Fruit fly (Drosophila melanogaster) whole organism, prepupa: ENCODE measurements around the gene rdx.

Source experiments
- Blimp-1 ChIP-seq: fragments of 200-800 bp; sonication (Bioruptor generic); optimal IDR thresholded peaks from 3 replicates; lab custom pipeline; 2017; ENCODE audit warnings: missing biosample characterization, missing genetic modification characterization, mild to moderate bottlenecking, moderate library complexity, missing genetic modification reagents
- CG10631 ChIP-seq: fragments of 200-800 bp; sonication (Bioruptor generic); optimal IDR thresholded peaks from 2 replicates; lab custom pipeline; 2016; ENCODE audit warnings: missing biosample characterization, missing genetic modification characterization
- CG10669 ChIP-seq: fragments of 200-800 bp; sonication (Bioruptor generic); optimal IDR thresholded peaks from 3 replicates; lab custom pipeline; 2018; ENCODE audit warnings: missing biosample characterization, mild to moderate bottlenecking, missing genetic modification characterization, moderate library complexity
- CG11294 ChIP-seq: fragments of 200-800 bp; sonication (Bioruptor generic); IDR thresholded peaks from 2 replicates; pipeline ENCODE4 v1.3.6; 2022; ENCODE audit warnings: missing biosample characterization, missing genetic modification characterization
- CG11762 ChIP-seq: fragments of 200-800 bp; sonication (Bioruptor generic); optimal IDR thresholded peaks from 3 replicates; lab custom pipeline; 2016; ENCODE audit warnings: missing biosample characterization, missing genetic modification characterization; ENCODE audit not compliant: insufficient read depth
- CG11902 ChIP-seq: fragments of 200-800 bp; sonication (Bioruptor generic); optimal IDR thresholded peaks from 3 replicates; lab custom pipeline; 2016; ENCODE audit warnings: missing biosample characterization, missing genetic modification characterization
- CG15336 ChIP-seq: fragments of 200-800 bp; sonication (Bioruptor generic); IDR thresholded peaks from 2 replicates; pipeline ENCODE4 v1.3.6; 2022; ENCODE audit warnings: missing biosample characterization, missing genetic modification characterization
- CG1621 ChIP-seq: fragments of 200-800 bp; sonication (Bioruptor generic); optimal IDR thresholded peaks from 3 replicates; lab custom pipeline; 2018; ENCODE audit warnings: missing biosample characterization, mild to moderate bottlenecking, missing genetic modification characterization
- CG16779 ChIP-seq: fragments of 200-800 bp; sonication (Bioruptor generic); optimal IDR thresholded peaks from 3 replicates; lab custom pipeline; 2017; ENCODE audit warnings: missing biosample characterization, mild to moderate bottlenecking, missing genetic modification characterization
- CG3032 ChIP-seq: fragments of 200-800 bp; optimal IDR thresholded peaks from 2 replicates; lab custom pipeline; 2019; ENCODE audit warnings: missing biosample characterization, mild to moderate bottlenecking, missing genetic modification characterization, moderate library complexity
- CG31627 ChIP-seq: fragments of 200-800 bp; sonication (Bioruptor generic); optimal IDR thresholded peaks from 3 replicates; lab custom pipeline; 2016; ENCODE audit warnings: missing biosample characterization, missing genetic modification characterization
- CG32006 ChIP-seq: fragments of 200-800 bp; sonication (Bioruptor generic); optimal IDR thresholded peaks from 3 replicates; lab custom pipeline; 2017; ENCODE audit warnings: missing biosample characterization, mild to moderate bottlenecking, missing genetic modification characterization
- CG4318 ChIP-seq: fragments of 200-800 bp; sonication (Bioruptor generic); optimal IDR thresholded peaks from 3 replicates; lab custom pipeline; 2017; ENCODE audit warnings: missing biosample characterization, mild to moderate bottlenecking, missing genetic modification characterization
- CG6163 ChIP-seq: fragments of 200-800 bp; sonication (Bioruptor generic); IDR thresholded peaks from 3 replicates; pipeline ENCODE4 v1.3.6; 2022; ENCODE audit warnings: missing biosample characterization, missing genetic modification characterization
- CG6276 ChIP-seq: fragments of 200-800 bp; sonication (Bioruptor generic); optimal IDR thresholded peaks from 2 replicates; lab custom pipeline; 2017; ENCODE audit warnings: missing biosample characterization, mild to moderate bottlenecking, missing genetic modification characterization
- CG6792 ChIP-seq: fragments of 200-800 bp; sonication (Bioruptor generic); optimal IDR thresholded peaks from 3 replicates; lab custom pipeline; 2016; ENCODE audit warnings: missing biosample characterization, missing genetic modification characterization
- CG6808 ChIP-seq: fragments of 200-800 bp; sonication (Bioruptor generic); optimal IDR thresholded peaks from 3 replicates; lab custom pipeline; 2017; ENCODE audit warnings: missing biosample characterization, missing genetic modification characterization, mild to moderate bottlenecking, moderate library complexity, missing genetic modification reagents
- CG6854 ChIP-seq: fragments of 200-800 bp; sonication (Bioruptor generic); optimal IDR thresholded peaks from 2 replicates; lab custom pipeline; 2017; ENCODE audit warnings: missing biosample characterization, mild to moderate bottlenecking, missing genetic modification characterization
- CG7368 ChIP-seq: fragments of 200-800 bp; sonication (Bioruptor generic); optimal IDR thresholded peaks from 3 replicates; lab custom pipeline; 2016; ENCODE audit warnings: missing biosample characterization, missing genetic modification characterization
- CG8119 ChIP-seq: fragments of 200-800 bp; sonication (Bioruptor generic); IDR thresholded peaks from 3 replicates; pipeline ENCODE4 v1.3.6; 2022; ENCODE audit warnings: missing biosample characterization, missing genetic modification characterization
- CG8632 ChIP-seq: fragments of 200-800 bp; sonication (Bioruptor generic); optimal IDR thresholded peaks from 3 replicates; lab custom pipeline; 2016; ENCODE audit warnings: missing biosample characterization, missing genetic modification characterization
- Eip75B ChIP-seq: fragments of 200-800 bp; sonication (Bioruptor generic); optimal IDR thresholded peaks from 3 replicates; lab custom pipeline; 2016; ENCODE audit warnings: missing biosample characterization, missing genetic modification characterization
- Eip78C ChIP-seq: fragments of 200-800 bp; sonication (Bioruptor generic); peaks from one replicate; lab custom pipeline; 2016; ENCODE audit warnings: missing biosample characterization, missing genetic modification characterization
- Eip93F ChIP-seq: fragments of 200-800 bp; sonication (Bioruptor generic); optimal IDR thresholded peaks from 2 replicates; lab custom pipeline; 2016; ENCODE audit warnings: missing biosample characterization, mild to moderate bottlenecking, missing genetic modification characterization
- Ets21C ChIP-seq: fragments of 200-800 bp; sonication (Bioruptor generic); optimal IDR thresholded peaks from 3 replicates; lab custom pipeline; 2016; ENCODE audit warnings: missing biosample characterization, missing genetic modification characterization
- Ets96B ChIP-seq: fragments of 200-800 bp; optimal IDR thresholded peaks from 2 replicates; lab custom pipeline; 2019; ENCODE audit warnings: missing biosample characterization, mild to moderate bottlenecking, missing genetic modification characterization, moderate library complexity
- Hr39 ChIP-seq: fragments of 200-800 bp; sonication (Bioruptor generic); optimal IDR thresholded peaks from 2 replicates; lab custom pipeline; 2016; ENCODE audit warnings: missing biosample characterization, missing genetic modification characterization
- Hr4 ChIP-seq: fragments of 200-800 bp; sonication (Bioruptor generic); optimal IDR thresholded peaks from 3 replicates; lab custom pipeline; 2016; ENCODE audit warnings: missing biosample characterization, missing genetic modification characterization
- Lpt ChIP-seq: fragments of 200-800 bp; sonication (Bioruptor generic); optimal IDR thresholded peaks from 3 replicates; lab custom pipeline; 2016; ENCODE audit warnings: missing biosample characterization, missing genetic modification characterization
- Met ChIP-seq: fragments of 200-800 bp; sonication (Bioruptor generic); optimal IDR thresholded peaks from 3 replicates; lab custom pipeline; 2016; ENCODE audit warnings: missing biosample characterization, missing genetic modification characterization
- OdsH ChIP-seq: fragments of 200-800 bp; sonication (Bioruptor generic); optimal IDR thresholded peaks from 3 replicates; lab custom pipeline; 2016; ENCODE audit warnings: missing biosample characterization, missing genetic modification characterization
- Smox ChIP-seq: fragments of 200-800 bp; sonication (Bioruptor generic); optimal IDR thresholded peaks from 3 replicates; lab custom pipeline; 2016; ENCODE audit warnings: missing biosample characterization, missing genetic modification characterization
- Sox102F ChIP-seq: fragments of 200-800 bp; sonication (Bioruptor generic); optimal IDR thresholded peaks from 2 replicates; lab custom pipeline; 2016; ENCODE audit warnings: missing biosample characterization, mild to moderate bottlenecking, missing genetic modification characterization
- Sox14 ChIP-seq: fragments of 200-800 bp; sonication (Bioruptor generic); optimal IDR thresholded peaks from 3 replicates; lab custom pipeline; 2016; ENCODE audit warnings: missing biosample characterization, missing genetic modification characterization
- Sox15 ChIP-seq: fragments of 200-800 bp; sonication (Bioruptor generic); optimal IDR thresholded peaks from 3 replicates; lab custom pipeline; 2016; ENCODE audit warnings: missing biosample characterization, missing genetic modification characterization
- achi ChIP-seq: fragments of 200-800 bp; sonication (Bioruptor generic); optimal IDR thresholded peaks from 3 replicates; lab custom pipeline; 2016; ENCODE audit warnings: missing biosample characterization, missing genetic modification characterization
- acj6 ChIP-seq: fragments of 200-800 bp; sonication (Bioruptor generic); optimal IDR thresholded peaks from 3 replicates; lab custom pipeline; 2016; ENCODE audit warnings: missing biosample characterization, missing genetic modification characterization
- cyc ChIP-seq: fragments of 200-800 bp; sonication (Bioruptor generic); optimal IDR thresholded peaks from 3 replicates; lab custom pipeline; 2016; ENCODE audit warnings: missing biosample characterization, missing genetic modification characterization
- dac ChIP-seq: fragments of 200-800 bp; sonication (Bioruptor generic); optimal IDR thresholded peaks from 2 replicates; lab custom pipeline; 2017; ENCODE audit warnings: missing biosample characterization, mild to moderate bottlenecking, missing genetic modification characterization
- dsx ChIP-seq: fragments of 200-800 bp; optimal IDR thresholded peaks from 3 replicates; lab custom pipeline; 2019; ENCODE audit warnings: missing biosample characterization, mild to moderate bottlenecking, missing genetic modification characterization, moderate library complexity; ENCODE audit not compliant: poor library complexity, severe bottlenecking
- eg ChIP-seq: fragments of 200-800 bp; sonication (Bioruptor generic); IDR thresholded peaks from 3 replicates; pipeline ENCODE4 v1.3.6; 2022; ENCODE audit warnings: missing biosample characterization, missing genetic modification characterization
- esn ChIP-seq: fragments of 200-800 bp; sonication (Bioruptor generic); optimal IDR thresholded peaks from 2 replicates; lab custom pipeline; 2016; ENCODE audit warnings: missing biosample characterization, mild to moderate bottlenecking, missing genetic modification characterization, moderate library complexity
- fd59A ChIP-seq: fragments of 200-800 bp; sonication (Bioruptor generic); optimal IDR thresholded peaks from 2 replicates; lab custom pipeline; 2017; ENCODE audit warnings: missing biosample characterization, mild to moderate bottlenecking, missing genetic modification characterization, missing genetic modification reagents
- fd85E ChIP-seq: fragments of 200-800 bp; sonication (Bioruptor generic); optimal IDR thresholded peaks from 3 replicates; lab custom pipeline; 2016; ENCODE audit warnings: missing biosample characterization, missing genetic modification characterization
- fkh ChIP-seq: fragments of 200-800 bp; sonication (Bioruptor generic); optimal IDR thresholded peaks from 3 replicates; lab custom pipeline; 2017; ENCODE audit warnings: missing biosample characterization, mild to moderate bottlenecking, missing genetic modification characterization, moderate library complexity
- lz ChIP-seq: fragments of 200-800 bp; sonication (Bioruptor generic); optimal IDR thresholded peaks from 3 replicates; lab custom pipeline; 2016; ENCODE audit warnings: missing biosample characterization, missing genetic modification characterization
- net ChIP-seq: fragments of 200-800 bp; sonication (Bioruptor generic); optimal IDR thresholded peaks from 3 replicates; lab custom pipeline; 2016; ENCODE audit warnings: missing biosample characterization, missing genetic modification characterization
- pdm3 ChIP-seq: fragments of 200-800 bp; sonication (Bioruptor generic); optimal IDR thresholded peaks from 3 replicates; lab custom pipeline; 2016; ENCODE audit warnings: missing biosample characterization, missing genetic modification characterization
- salr ChIP-seq, 2 experiments: fragments of 200-800 bp; sonication (Bioruptor generic); optimal IDR thresholded peaks; 3 replicates each; lab custom pipeline; 2016 to 2018; ENCODE audit warnings: missing biosample characterization in 2 of 2, missing genetic modification characterization in 2 of 2, mild to moderate bottlenecking in 1 of 2
- spab ChIP-seq: fragments of 200-800 bp; sonication (Bioruptor generic); optimal IDR thresholded peaks from 2 replicates; lab custom pipeline; 2017; ENCODE audit warnings: missing biosample characterization, mild to moderate bottlenecking, missing genetic modification characterization, missing genetic modification reagents
- ss ChIP-seq, 2 experiments: fragments of 200-800 bp; sonication (Bioruptor generic); optimal IDR thresholded peaks; 2 replicates in 1 of 2; 3 replicates in 1 of 2; lab custom pipeline; 2017 to 2018; ENCODE audit warnings: mild to moderate bottlenecking in 2 of 2, missing biosample characterization in 2 of 2, missing genetic modification characterization in 2 of 2, moderate library complexity in 1 of 2
- topi ChIP-seq: fragments of 200-800 bp; sonication (Bioruptor generic); optimal IDR thresholded peaks from 3 replicates; lab custom pipeline; 2016; ENCODE audit warnings: missing biosample characterization, missing genetic modification characterization

Gene rdx

dm6 chr3R:13941390-13941789 is 90.5 kb downstream of the rdx start:
- TF ChIP-seq spab (GFP tag; lab: Kevin White, UChicago) (peak; percentile 61), pdm3 (GFP tag; lab: Kevin White, UChicago) (peak; percentile 37), CG11902 (GFP tag; lab: Kevin White, UChicago) (peak; percentile 29), topi (peak; percentile 75), CG7368 (GFP tag; lab: Kevin White, UChicago) (no peak), salr (GFP tag; optimal IDR thresholded peaks at IDR 0.05; lab: Kevin White, UChicago) (no peak), Ets21C (GFP tag; lab: Kevin White, UChicago) (peak; percentile 36), CG31627 (GFP tag; lab: Kevin White, UChicago) (peak; percentile 59), net (peak; percentile 45), Smox (peak; percentile 70), Hr39 (GFP tag; lab: Kevin White, UChicago) (peak; percentile 60), fd59A (GFP tag; lab: Kevin White, UChicago) (peak; percentile 57), Hr4 (no peak), Lpt (GFP tag; lab: Kevin White, UChicago) (no peak), esn (GFP tag; lab: Kevin White, UChicago) (peak; percentile 80), CG11294 (GFP tag; lab: Robert Waterston, UW) (no peak), Eip78C (GFP tag; lab: Kevin White, UChicago) (peak; percentile 89), CG15336 (GFP tag; lab: Robert Waterston, UW) (no peak), Met (peak; percentile 67), CG4318 (GFP tag; lab: Kevin White, UChicago) (no peak), lz (GFP tag; lab: Kevin White, UChicago) (peak; percentile 67), Sox15 (peak; percentile 30), Blimp-1 (GFP tag; lab: Kevin White, UChicago) (peak; percentile 19), cyc (GFP tag; lab: Kevin White, UChicago) (peak; percentile 63), CG8632 (GFP tag; lab: Kevin White, UChicago) (peak; percentile 59), dac (no peak), CG32006 (no peak), CG10669 (GFP tag; lab: Kevin White, UChicago) (peak; percentile 55), dsx (GFP tag; lab: Kevin White, UChicago) (peak; percentile 41), CG6792 (GFP tag; lab: Kevin White, UChicago) (peak; percentile 38), Sox102F (peak; percentile 77), Eip75B (GFP tag; lab: Kevin White, UChicago) (peak; percentile 62), CG6854 (GFP tag; lab: Kevin White, UChicago) (no peak), CG6276 (GFP tag; lab: Kevin White, UChicago) (no peak), CG16779 (tag; lab: Kevin White, UChicago) (no peak), CG6808 (GFP tag; lab: Kevin White, UChicago) (peak; percentile 66), ss (GFP tag; optimal IDR thresholded peaks at IDR 0.05; lab: Kevin White, UChicago) (peak; percentile 10 to 62), acj6 (GFP tag; lab: Kevin White, UChicago) (peak; percentile 56), fkh (GFP tag; lab: Kevin White, UChicago) (no peak), CG8119 (GFP tag; lab: Robert Waterston, UW) (no peak), CG6163 (peak; percentile 34; the same call in 2 of the 3 replicates), achi (GFP tag; lab: Kevin White, UChicago) (peak; percentile 53), eg (no peak), CG11762 (GFP tag; lab: Kevin White, UChicago) (no peak), CG3032 (tag; lab: Kevin White, UChicago) (peak; percentile 65), Ets96B (tag; lab: Kevin White, UChicago) (peak; percentile 63), Sox14 (GFP tag; lab: Kevin White, UChicago) (peak; percentile 29), Eip93F (no peak), fd85E (GFP tag; lab: Kevin White, UChicago) (no peak), CG10631 (peak; percentile 47), CG1621 (tag; lab: Kevin White, UChicago) (peak; percentile 19), OdsH (GFP tag; lab: Kevin White, UChicago) (peak; percentile 62)
